Fruit fly (Drosophila melanogaster) whole organism, embryonic: ENCODE results near the gene kraken.

Source experiments
- Atf6 ChIP-seq: fragments of 200-800 bp; sonication (Bioruptor generic); IDR thresholded peaks from 2 replicates; pipeline ENCODE4 v1.3.6; 2022; ENCODE audit warnings: missing biosample characterization, missing genetic modification characterization
- Blimp-1 ChIP-seq: fragments of 200-800 bp; sonication (Bioruptor generic); optimal IDR thresholded peaks from 3 replicates; lab custom pipeline; 2018; ENCODE audit warnings: missing biosample characterization, missing genetic modification characterization, mild to moderate bottlenecking, moderate library complexity, missing genetic modification reagents
- CG11456 ChIP-seq: fragments of 200-800 bp; sonication (Bioruptor generic); IDR thresholded peaks from 3 replicates; pipeline ENCODE4 v1.3.6; 2022; ENCODE audit warnings: missing biosample characterization, missing genetic modification characterization
- CG11696 ChIP-seq: fragments of 200-800 bp; sonication (Bioruptor generic); IDR thresholded peaks from 2 replicates; pipeline ENCODE4 v1.3.6; 2022; ENCODE audit warnings: missing biosample characterization, missing genetic modification characterization
- CG1529 ChIP-seq: fragments of 200-800 bp; sonication (Bioruptor generic); optimal IDR thresholded peaks from 3 replicates; lab custom pipeline; 2018; ENCODE audit warnings: missing biosample characterization, missing genetic modification characterization
- CG1602 ChIP-seq: fragments of 200-800 bp; sonication (Bioruptor generic); optimal IDR thresholded peaks from 3 replicates; lab custom pipeline; 2016; ENCODE audit warnings: missing biosample characterization, missing genetic modification characterization
- CG17359 ChIP-seq: fragments of 200-800 bp; sonication (Bioruptor generic); optimal IDR thresholded peaks from 3 replicates; lab custom pipeline; 2018; ENCODE audit warnings: missing biosample characterization, mild to moderate bottlenecking, missing genetic modification characterization, moderate library complexity
- CG17912 ChIP-seq: fragments of 200-800 bp; sonication (Bioruptor generic); optimal IDR thresholded peaks from 2 replicates; lab custom pipeline; 2018; ENCODE audit warnings: missing biosample characterization, mild to moderate bottlenecking, missing genetic modification characterization
- CG2120 ChIP-seq: fragments of 200-800 bp; sonication (Bioruptor generic); optimal IDR thresholded peaks from 3 replicates; lab custom pipeline; 2016; ENCODE audit warnings: missing biosample characterization, missing genetic modification characterization
- CG30431 ChIP-seq: fragments of 200-800 bp; sonication (Bioruptor generic); optimal IDR thresholded peaks from 2 replicates; lab custom pipeline; 2017; ENCODE audit warnings: missing biosample characterization, missing genetic modification characterization
- CG32772 ChIP-seq: fragments of 200-800 bp; sonication (Bioruptor generic); IDR thresholded peaks from 2 replicates; pipeline ENCODE4 v1.3.6; 2022; ENCODE audit warnings: missing biosample characterization, missing genetic modification characterization
- CG3838 ChIP-seq: fragments of 200-800 bp; sonication (Bioruptor generic); optimal IDR thresholded peaks from 3 replicates; lab custom pipeline; 2016; ENCODE audit warnings: missing biosample characterization, missing genetic modification characterization
- CG3995 ChIP-seq: fragments of 200-800 bp; sonication (Bioruptor generic); optimal IDR thresholded peaks from 3 replicates; lab custom pipeline; 2016; ENCODE audit warnings: missing biosample characterization, missing genetic modification characterization
- CG4424 ChIP-seq: fragments of 200-800 bp; sonication (Bioruptor generic); optimal IDR thresholded peaks from 3 replicates; lab custom pipeline; 2016; ENCODE audit warnings: missing biosample characterization, missing genetic modification characterization
- CG4730 ChIP-seq: fragments of 200-800 bp; sonication (Bioruptor generic); IDR thresholded peaks from 2 replicates; pipeline ENCODE4 v1.3.6; 2022; ENCODE audit warnings: missing biosample characterization, missing genetic modification characterization
- CG6854 ChIP-seq: fragments of 200-800 bp; sonication (Bioruptor generic); optimal IDR thresholded peaks from 3 replicates; lab custom pipeline; 2017; ENCODE audit warnings: missing biosample characterization, mild to moderate bottlenecking, missing genetic modification characterization
- CG7928 ChIP-seq: fragments of 200-800 bp; sonication (Bioruptor generic); optimal IDR thresholded peaks from 2 replicates; lab custom pipeline; 2017; ENCODE audit warnings: missing biosample characterization, mild to moderate bottlenecking, missing genetic modification characterization
- CG9876 ChIP-seq: fragments of 200-800 bp; sonication (Bioruptor generic); optimal IDR thresholded peaks from 2 replicates; lab custom pipeline; 2016; ENCODE audit warnings: missing biosample characterization, missing genetic modification characterization
- Dad ChIP-seq: fragments of 200-800 bp; sonication (Bioruptor generic); optimal IDR thresholded peaks from 3 replicates; lab custom pipeline; 2016; ENCODE audit warnings: missing biosample characterization, missing genetic modification characterization
- E2f2 ChIP-seq: fragments of 200-800 bp; sonication (Bioruptor generic); IDR thresholded peaks from 2 replicates; pipeline ENCODE4 v1.3.6; 2022; ENCODE audit warnings: missing biosample characterization, missing genetic modification characterization
- GATAe ChIP-seq: fragments of 200-800 bp; sonication (Bioruptor generic); conservative IDR thresholded peaks from 2 replicates; pipeline ENCODE4 v1.3.6; 2022; ENCODE audit warnings: missing biosample characterization, missing genetic modification characterization
- Hey ChIP-seq: fragments of 200-800 bp; sonication (Bioruptor generic); optimal IDR thresholded peaks from 3 replicates; lab custom pipeline; 2018; ENCODE audit warnings: missing biosample characterization, mild to moderate bottlenecking, missing genetic modification characterization
- HmgD ChIP-seq: fragments of 200-800 bp; sonication (Bioruptor generic); optimal IDR thresholded peaks from 3 replicates; lab custom pipeline; 2016; ENCODE audit warnings: missing biosample characterization, missing genetic modification characterization
- Jarid2 ChIP-seq: fragments of 200-800 bp; sonication (Bioruptor generic); optimal IDR thresholded peaks from 3 replicates; lab custom pipeline; 2017; ENCODE audit warnings: mild to moderate bottlenecking, missing biosample characterization, missing genetic modification reagents, missing genetic modification characterization
- Lpt ChIP-seq: fragments of >200 bp; optimal IDR thresholded peaks from 2 replicates; lab custom pipeline; 2018; ENCODE audit warnings: missing biosample characterization, missing genetic modification characterization
- Rx ChIP-seq: fragments of 200-800 bp; sonication (Bioruptor generic); IDR thresholded peaks from 2 replicates; pipeline ENCODE4 v1.3.6; 2022; ENCODE audit warnings: missing biosample characterization, missing genetic modification characterization
- Spps ChIP-seq: fragments of 200-800 bp; sonication (Bioruptor generic); optimal IDR thresholded peaks from 2 replicates; lab custom pipeline; 2018; ENCODE audit warnings: missing biosample characterization, mild to moderate bottlenecking, missing genetic modification characterization
- bsh ChIP-seq, 2 experiments: fragments of 200-800 bp; sonication (Bioruptor generic); optimal IDR thresholded peaks; 2 replicates each; lab custom pipeline; 2017 to 2018; ENCODE audit warnings: mild to moderate bottlenecking in 2 of 2, missing biosample characterization in 2 of 2, missing genetic modification characterization in 2 of 2, moderate library complexity in 1 of 2
- cad ChIP-seq: fragments of >200 bp; optimal IDR thresholded peaks from 2 replicates; lab custom pipeline; 2017; ENCODE audit warnings: missing biosample characterization, missing genetic modification characterization
- ci ChIP-seq: fragments of 200-800 bp; sonication (Bioruptor generic); IDR thresholded peaks from 3 replicates; pipeline ENCODE4 v1.3.6; 2022; ENCODE audit warnings: missing biosample characterization, missing genetic modification characterization
- da ChIP-seq: fragments of 200-800 bp; sonication (Bioruptor generic); optimal IDR thresholded peaks from 2 replicates; lab custom pipeline; 2016; ENCODE audit warnings: missing biosample characterization, missing genetic modification characterization
- dimm ChIP-seq: fragments of 200-800 bp; sonication (Bioruptor generic); IDR thresholded peaks from 2 replicates; pipeline ENCODE4 v1.3.6; 2022; ENCODE audit warnings: missing biosample characterization, missing genetic modification characterization
- esg ChIP-seq: fragments of 200-800 bp; sonication (Bioruptor generic); conservative IDR thresholded peaks from 2 replicates; pipeline ENCODE4 v1.3.6; 2022; ENCODE audit warnings: missing biosample characterization, missing genetic modification characterization
- fd96Cb ChIP-seq: fragments of 200-800 bp; sonication (Bioruptor generic); optimal IDR thresholded peaks from 2 replicates; lab custom pipeline; 2018; ENCODE audit warnings: missing biosample characterization, mild to moderate bottlenecking, missing genetic modification characterization, moderate library complexity
- ham ChIP-seq: fragments of 200-800 bp; sonication (Bioruptor generic); IDR thresholded peaks from 2 replicates; pipeline ENCODE4 v1.3.6; 2022; ENCODE audit warnings: missing biosample characterization, missing genetic modification characterization
- jing ChIP-seq: fragments of 200-800 bp; sonication (Bioruptor generic); optimal IDR thresholded peaks from 2 replicates; lab custom pipeline; 2018; ENCODE audit warnings: missing biosample characterization, mild to moderate bottlenecking, missing genetic modification characterization
- lab ChIP-seq: fragments of 200-800 bp; sonication (Bioruptor generic); optimal IDR thresholded peaks from 3 replicates; lab custom pipeline; 2017; ENCODE audit warnings: missing biosample characterization, missing genetic modification characterization, mild to moderate bottlenecking, moderate library complexity, missing genetic modification reagents
- lbe ChIP-seq: fragments of 200-800 bp; sonication (Bioruptor generic); optimal IDR thresholded peaks from 2 replicates; lab custom pipeline; 2016; ENCODE audit warnings: missing biosample characterization, mild to moderate bottlenecking, missing genetic modification characterization
- lola ChIP-seq, 3 experiments: fragments of >200 bp in 2 of 3; fragments of 200-800 bp in 1 of 3; sonication (Bioruptor generic) in 1 of 3; optimal IDR thresholded peaks; 2 replicates each; lab custom pipeline; 2017 to 2019; ENCODE audit warnings: missing biosample characterization in 3 of 3, missing genetic modification characterization in 3 of 3, mild to moderate bottlenecking in 1 of 3, moderate library complexity in 1 of 3
- nom ChIP-seq: fragments of 200-800 bp; sonication (Bioruptor generic); optimal IDR thresholded peaks from 2 replicates; lab custom pipeline; 2017; ENCODE audit warnings: missing biosample characterization, missing genetic modification characterization, mild to moderate bottlenecking, moderate library complexity, missing genetic modification reagents
- odd ChIP-seq: fragments of 200-800 bp; sonication (Bioruptor generic); optimal IDR thresholded peaks from 2 replicates; lab custom pipeline; 2017; ENCODE audit warnings: missing biosample characterization, mild to moderate bottlenecking, missing genetic modification characterization
- pb ChIP-seq: fragments of 200-800 bp; sonication (Bioruptor generic); optimal IDR thresholded peaks from 3 replicates; lab custom pipeline; 2016; ENCODE audit warnings: missing biosample characterization, missing genetic modification characterization
- pnt ChIP-seq: fragments of 200-800 bp; sonication (Bioruptor generic); optimal IDR thresholded peaks from 3 replicates; lab custom pipeline; 2016; ENCODE audit warnings: missing biosample characterization, missing genetic modification characterization
- run ChIP-seq: fragments of 200-800 bp; sonication (Bioruptor generic); optimal IDR thresholded peaks from 3 replicates; lab custom pipeline; 2018; ENCODE audit warnings: missing biosample characterization, mild to moderate bottlenecking, missing genetic modification characterization
- ssp ChIP-seq: fragments of 200-800 bp; sonication (Bioruptor generic); IDR thresholded peaks from 2 replicates; pipeline ENCODE4 v1.3.6; 2022; ENCODE audit warnings: missing biosample characterization, missing genetic modification characterization
- stwl ChIP-seq: fragments of 200-800 bp; sonication (Bioruptor generic); optimal IDR thresholded peaks from 3 replicates; lab custom pipeline; 2018; ENCODE audit warnings: missing biosample characterization, mild to moderate bottlenecking, missing genetic modification characterization, moderate library complexity
- unpg ChIP-seq: fragments of 200-800 bp; sonication (Bioruptor generic); optimal IDR thresholded peaks from 3 replicates; lab custom pipeline; 2018; ENCODE audit warnings: missing biosample characterization, mild to moderate bottlenecking, missing genetic modification characterization, moderate library complexity
- vnd ChIP-seq: fragments of 200-800 bp; sonication (Bioruptor generic); IDR thresholded peaks from 3 replicates; pipeline ENCODE4 v1.3.6; 2022; ENCODE audit warnings: missing biosample characterization, missing genetic modification characterization; ENCODE audit not compliant: partially characterized antibody
- yki ChIP-seq: fragments of >200 bp; optimal IDR thresholded peaks from 3 replicates; lab custom pipeline; 2018

Gene kraken

DNA sequence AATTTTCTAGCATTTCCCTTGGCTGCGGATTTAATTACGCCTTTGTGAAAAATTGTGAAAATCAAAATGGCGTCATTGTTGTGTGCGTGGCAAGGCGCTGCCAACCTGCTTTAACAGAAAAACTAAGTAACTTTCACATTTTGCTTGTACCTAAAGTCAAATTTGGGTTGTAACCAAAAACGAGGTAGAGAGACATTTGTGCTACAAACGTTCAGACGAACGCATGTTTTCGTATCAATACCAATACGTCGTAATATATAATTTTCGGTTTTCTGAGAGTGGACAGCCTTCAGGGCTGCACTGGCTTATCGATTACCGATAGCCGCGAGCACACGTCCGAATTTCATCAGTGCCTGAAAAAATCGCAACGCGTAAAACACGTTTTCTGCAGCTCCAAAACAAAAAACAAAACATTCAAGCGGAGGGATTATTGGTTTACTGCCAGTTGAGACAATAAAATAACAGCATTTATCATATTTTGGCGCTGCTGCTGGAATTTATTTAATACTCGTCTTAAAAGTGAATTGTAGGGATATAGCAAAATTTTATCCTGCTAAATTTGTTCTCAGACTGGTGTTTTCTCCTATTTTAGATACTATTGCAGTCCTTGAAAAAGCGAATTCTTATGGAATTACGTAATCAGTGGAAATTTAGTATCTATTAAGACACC, 18.3 kb downstream of the kraken start (continued):
- TF ChIP-seq run (tag; lab: Kevin White, UChicago) (no peak), yki (lab: Kevin White, UChicago) (no peak), CG9876 (GFP tag; lab: Kevin White, UChicago) (peak; percentile 61), lbe (GFP tag; lab: Kevin White, UChicago) (no peak), dimm (GFP tag; lab: Robert Waterston, UW) (no peak), CG3838 (GFP tag; lab: Kevin White, UChicago) (no peak), Lpt (GFP tag; lab: Kevin White, UChicago) (no peak), CG11696 (GFP tag; lab: Robert Waterston, UW) (0 out of 2 replicates have a peak, but pooled peaks have one; percentile 31), CG4730 (GFP tag; lab: Robert Waterston, UW) (peak; percentile 26; the same call in 1 of the 2 replicates), CG4424 (GFP tag; lab: Kevin White, UChicago) (peak; percentile 78), CG1602 (GFP tag; lab: Kevin White, UChicago) (peak; percentile 69), CG17359 (tag; lab: Kevin White, UChicago) (peak; percentile 58), bsh (GFP tag; optimal IDR thresholded peaks at IDR 0.05; lab: Kevin White, UChicago) (peak in 1 of 2 experiments; percentile 68), vnd (GFP tag; lab: Robert Waterston, UW) (0 out of 3 replicates have a peak, but pooled peaks have one; percentile 32), E2f2 (GFP tag; lab: Robert Waterston, UW) (peak; percentile 26; the same call in 1 of the 2 replicates), da (GFP tag; lab: Kevin White, UChicago) (no peak), unpg (peak; percentile 71), Jarid2 (no peak), stwl (tag; lab: Kevin White, UChicago) (peak; percentile 26), cad (GFP tag; lab: Kevin White, UChicago) (no peak), CG17912 (peak; percentile 18), pnt (GFP tag; lab: Kevin White, UChicago) (peak; percentile 53), CG6854 (GFP tag; lab: Kevin White, UChicago) (no peak), GATAe (GFP tag; lab: Robert Waterston, UW) (no peak), pb (peak; percentile 61), CG11456 (GFP tag; lab: Robert Waterston, UW) (peak; percentile 69; the same call in 1 of the 3 replicates), fd96Cb (tag; lab: Kevin White, UChicago) (peak; percentile 52), HmgD (peak; percentile 44), CG1529 (GFP tag; lab: Kevin White, UChicago) (peak; percentile 36), Rx (peak; percentile 75), Atf6 (GFP tag; lab: Robert Waterston, UW) (peak; percentile 70), CG3995 (GFP tag; lab: Kevin White, UChicago) (peak; percentile 38), Blimp-1 (GFP tag; lab: Kevin White, UChicago) (peak; percentile 61), CG2120 (GFP tag; lab: Kevin White, UChicago) (peak; percentile 82), jing (no peak), ssp (no peak; the same call in 1 of the 2 replicates), Dad (GFP tag; lab: Kevin White, UChicago) (peak; percentile 79), ci (GFP tag; lab: Robert Waterston, UW) (peak; percentile 77), odd (GFP tag; lab: Kevin White, UChicago) (peak; percentile 39), esg (GFP tag; lab: Robert Waterston, UW) (peak; percentile 59), Spps (no peak), CG32772 (GFP tag; lab: Robert Waterston, UW) (peak; percentile 49; the same call in 1 of the 2 replicates), CG7928 (GFP tag; lab: Kevin White, UChicago) (peak; percentile 95), CG30431 (GFP tag; lab: Kevin White, UChicago) (peak; percentile 28), lab (GFP tag; lab: Kevin White, UChicago) (peak; percentile 71), Hey (tag; lab: Kevin White, UChicago) (peak; percentile 15), lola (GFP tag; optimal IDR thresholded peaks at IDR 0.05; lab: Kevin White, UChicago) (peak in 1 of 3 experiments; percentile 38), ham (GFP tag; lab: Robert Waterston, UW) (peak; percentile 25; the same call in 1 of the 2 replicates), nom (GFP tag; lab: Kevin White, UChicago) (no peak)
